Worm (Caenorhabditis elegans) whole organism, young adult: Measurements from ENCODE around the gene oac-55.
A peak's percentile ranks its signal among the peaks of the same experiment; 100 is the strongest.

Experiments
- B0019.2 ChIP-seq: fragments of 200-800 bp; sonication (Bioruptor generic); conservative IDR thresholded peaks from 2 replicates; pipeline ENCODE4 v1.3.6; 2022; ENCODE audit warnings: missing genetic modification reagents, missing genetic modification characterization, missing compliant biosample characterization
- B0035.1 ChIP-seq: sonication (generic microtip); optimal IDR thresholded peaks from 2 replicates; lab custom pipeline; 2016; ENCODE audit warnings: missing genetic modification characterization, mild to moderate bottlenecking, missing compliant biosample characterization, missing genotype, missing genetic modification reagents
- B0261.1 ChIP-seq: sonication (generic microtip); optimal IDR thresholded peaks from 2 replicates; lab custom pipeline; 2016; ENCODE audit warnings: mild to moderate bottlenecking, missing genetic modification characterization, moderate library complexity, missing compliant biosample characterization
- B0336.3 ChIP-seq: fragments of 200-800 bp; sonication (Bioruptor generic); IDR thresholded peaks from 2 replicates; pipeline ENCODE4 v1.3.6; 2022; ENCODE audit warnings: missing genetic modification characterization, missing compliant biosample characterization
- F22D6.2 ChIP-seq: sonication (generic microtip); optimal IDR thresholded peaks from 2 replicates; lab custom pipeline; 2016; ENCODE audit warnings: mild to moderate bottlenecking, missing genetic modification characterization, missing compliant biosample characterization
- F23B12.7 ChIP-seq: sonication (generic microtip); optimal IDR thresholded peaks from 2 replicates; lab custom pipeline; 2017; ENCODE audit warnings: missing genetic modification characterization, mild to moderate bottlenecking, missing compliant biosample characterization, antibody characterized with exemption, moderate library complexity; ENCODE audit not compliant: insufficient read depth
- F33H1.4 ChIP-seq: fragments of 200-800 bp; sonication (Bioruptor generic); IDR thresholded peaks from 2 replicates; pipeline ENCODE4 v1.3.6; 2022; ENCODE audit warnings: missing genetic modification reagents, missing genetic modification characterization, missing compliant biosample characterization
- F39B2.1 ChIP-seq: fragments of 200-800 bp; sonication (Bioruptor generic); IDR thresholded peaks from 2 replicates; pipeline ENCODE4 v1.3.6; 2022; ENCODE audit warnings: missing genetic modification reagents, missing genetic modification characterization, missing compliant biosample characterization
- F55B11.4 ChIP-seq: sonication (generic microtip); optimal IDR thresholded peaks from 2 replicates; lab custom pipeline; 2016; ENCODE audit warnings: missing compliant biosample characterization, missing genetic modification characterization, borderline replicate concordance; ENCODE audit not compliant: insufficient read depth
- F57C9.4 ChIP-seq: sonication (generic microtip); optimal IDR thresholded peaks from 2 replicates; lab custom pipeline; 2017; ENCODE audit warnings: mild to moderate bottlenecking, missing genetic modification characterization, missing compliant biosample characterization
- Y53G8AR.9 ChIP-seq: fragments of 200-800 bp; sonication (Bioruptor generic); conservative IDR thresholded peaks from 2 replicates; pipeline ENCODE4 v1.3.6; 2022; ENCODE audit warnings: missing genetic modification reagents, missing genetic modification characterization, missing compliant biosample characterization
- Y79H2A.3 ChIP-seq: fragments of 200-800 bp; sonication (Bioruptor generic); conservative IDR thresholded peaks from 2 replicates; pipeline ENCODE4 v1.3.6; 2022; ENCODE audit warnings: missing genetic modification reagents, missing genetic modification characterization, missing compliant biosample characterization
- ama-1 ChIP-seq, 3 experiments: fragments of 150-350 bp in 1 of 3; sonication (generic microtip) in 2 of 3; optimal IDR thresholded peaks; 2 replicates each; lab custom pipeline; 2014 to 2018; ENCODE audit warnings: missing biosample characterization in 2 of 3, missing genetic modification characterization in 2 of 3, missing genetic modification reagents in 2 of 3
- bed-1 ChIP-seq: fragments of 200-800 bp; sonication (Bioruptor generic); IDR thresholded peaks from 2 replicates; pipeline ENCODE4 v1.3.6; 2022; ENCODE audit warnings: missing genetic modification reagents, missing genetic modification characterization, missing compliant biosample characterization
- cebp-2 ChIP-seq: fragments of 200-800 bp; sonication (Bioruptor generic); IDR thresholded peaks from 2 replicates; pipeline ENCODE4 v1.3.6; 2022; ENCODE audit warnings: missing genetic modification characterization, missing compliant biosample characterization
- dpff-1 ChIP-seq: sonication (generic microtip); optimal IDR thresholded peaks from 2 replicates; lab custom pipeline; 2017; ENCODE audit warnings: mild to moderate bottlenecking, missing genetic modification characterization, missing compliant biosample characterization
- dpl-1 ChIP-seq: fragments of 150-350 bp; optimal IDR thresholded peaks from 2 replicates; lab custom pipeline; 2014; ENCODE audit warnings: missing biosample characterization, missing genetic modification reagents, missing genetic modification characterization
- egl-44 ChIP-seq: fragments of 200-800 bp; sonication (Bioruptor generic); IDR thresholded peaks from 2 replicates; pipeline ENCODE4 v1.3.6; 2022; ENCODE audit warnings: missing genetic modification reagents, missing genetic modification characterization, missing compliant biosample characterization
- egrh-3 ChIP-seq: fragments of 200-800 bp; sonication (Bioruptor generic); IDR thresholded peaks from 2 replicates; pipeline ENCODE4 v1.3.6; 2022; ENCODE audit warnings: missing genetic modification reagents, missing genetic modification characterization, missing compliant biosample characterization
- hlh-12 ChIP-seq: sonication (generic microtip); optimal IDR thresholded peaks from 2 replicates; lab custom pipeline; 2016; ENCODE audit warnings: missing genetic modification characterization, missing compliant biosample characterization
- hlh-26 ChIP-seq: fragments of 200-800 bp; sonication (Bioruptor generic); conservative IDR thresholded peaks from 2 replicates; pipeline ENCODE4 v1.3.6; 2022; ENCODE audit warnings: missing genetic modification reagents, missing genetic modification characterization, missing compliant biosample characterization
- lin-26 ChIP-seq: fragments of 200-800 bp; sonication (Bioruptor generic); IDR thresholded peaks from 2 replicates; pipeline ENCODE4 v1.3.6; 2022; ENCODE audit warnings: missing genetic modification reagents, missing genetic modification characterization, missing compliant biosample characterization
- lin-35 ChIP-seq, 3 experiments: fragments of 150-350 bp in 2 of 3; sonication (generic microtip) in 1 of 3; optimal IDR thresholded peaks; 2 replicates each; lab custom pipeline; 2014 to 2018; ENCODE audit warnings: missing biosample characterization in 3 of 3, missing genetic modification characterization in 3 of 3, missing genetic modification reagents in 3 of 3
- lin-54 ChIP-seq: fragments of 200-800 bp; sonication (Bioruptor generic); optimal IDR thresholded peaks from 2 replicates; lab custom pipeline; 2018; ENCODE audit warnings: mild to moderate bottlenecking, missing genetic modification characterization, missing compliant biosample characterization
- madf-8 ChIP-seq: fragments of 200-800 bp; sonication (Bioruptor generic); conservative IDR thresholded peaks from 2 replicates; pipeline ENCODE4 v1.3.6; 2022; ENCODE audit warnings: missing genetic modification reagents, missing genetic modification characterization, missing compliant biosample characterization
- mes-4 ChIP-seq: sonication (generic microtip); optimal IDR thresholded peaks from 2 replicates; lab custom pipeline; 2016; ENCODE audit warnings: missing genotype, missing genetic modification characterization, missing compliant biosample characterization
- nhr-80 ChIP-seq: sonication (generic microtip); optimal IDR thresholded peaks from 2 replicates; lab custom pipeline; 2016; ENCODE audit warnings: missing genetic modification characterization, missing compliant biosample characterization
- pha-4 ChIP-seq: fragments of 150-350 bp; sonication (generic microtip); optimal IDR thresholded peaks from 2 replicates; lab custom pipeline; 2014; ENCODE audit warnings: missing biosample characterization, missing genetic modification reagents, missing genetic modification characterization
- rec-8 ChIP-seq, 2 experiments: sonication (generic microtip); optimal IDR thresholded peaks; 2 replicates each; lab custom pipeline; 2016; ENCODE audit warnings: mild to moderate bottlenecking in 2 of 2, missing genetic modification characterization in 2 of 2, missing genetic modification reagents in 2 of 2, missing genotype in 2 of 2, missing biosample characterization in 1 of 2, missing compliant biosample characterization in 1 of 2, moderate library complexity in 1 of 2
- sdz-38 ChIP-seq: sonication (generic microtip); optimal IDR thresholded peaks from 2 replicates; lab custom pipeline; 2016; ENCODE audit warnings: missing genotype, missing genetic modification characterization, missing compliant biosample characterization
- sea-2 ChIP-seq: fragments of 200-800 bp; sonication (Bioruptor generic); IDR thresholded peaks from 2 replicates; pipeline ENCODE4 v1.3.6; 2022; ENCODE audit warnings: missing genetic modification characterization, missing compliant biosample characterization
- somi-1 ChIP-seq: fragments of 200-800 bp; sonication (Bioruptor generic); optimal IDR thresholded peaks from 2 replicates; lab custom pipeline; 2018; ENCODE audit warnings: mild to moderate bottlenecking, missing genetic modification characterization, missing compliant biosample characterization
- sptf-2 ChIP-seq: fragments of 200-800 bp; sonication (Bioruptor generic); optimal IDR thresholded peaks from 2 replicates; lab custom pipeline; 2018; ENCODE audit warnings: mild to moderate bottlenecking, missing genetic modification characterization, missing compliant biosample characterization
- tbp1 ChIP-seq: fragments of 200-800 bp; sonication (Bioruptor generic); optimal IDR thresholded peaks from 2 replicates; lab custom pipeline; 2018; ENCODE audit warnings: mild to moderate bottlenecking, missing genetic modification characterization, missing compliant biosample characterization
- tbx-9 ChIP-seq: sonication (generic microtip); optimal IDR thresholded peaks from 2 replicates; lab custom pipeline; 2016; ENCODE audit warnings: borderline replicate concordance, missing genetic modification characterization, inconsistent platforms, missing compliant biosample characterization
- tlf-1 ChIP-seq: fragments of 200-800 bp; sonication (Bioruptor generic); optimal IDR thresholded peaks from 2 replicates; lab custom pipeline; 2018; ENCODE audit warnings: mild to moderate bottlenecking, missing genetic modification characterization, missing compliant biosample characterization
- unc-62 ChIP-seq: fragments of 150-350 bp; optimal IDR thresholded peaks from 2 replicates; lab custom pipeline; 2014; ENCODE audit warnings: missing biosample characterization, missing genetic modification reagents, missing genetic modification characterization
- xnd-1 ChIP-seq: sonication (generic microtip); optimal IDR thresholded peaks from 2 replicates; lab custom pipeline; 2016; ENCODE audit warnings: missing genotype, missing genetic modification reagents, missing genetic modification characterization, missing compliant biosample characterization
- zfh-2 ChIP-seq: fragments of 200-800 bp; sonication (Bioruptor generic); conservative IDR thresholded peaks from 2 replicates; pipeline ENCODE4 v1.3.6; 2022; ENCODE audit warnings: missing genetic modification reagents, missing genetic modification characterization, missing compliant biosample characterization
- ztf-22 ChIP-seq: fragments of 200-800 bp; sonication (Bioruptor generic); optimal IDR thresholded peaks from 2 replicates; lab custom pipeline; 2018; ENCODE audit warnings: mild to moderate bottlenecking, missing genetic modification characterization, moderate library complexity, missing compliant biosample characterization
- ztf-25 ChIP-seq: fragments of 200-800 bp; sonication (Bioruptor generic); IDR thresholded peaks from 2 replicates; pipeline ENCODE4 v1.3.6; 2022; ENCODE audit warnings: missing genetic modification reagents, missing genetic modification characterization, missing compliant biosample characterization
- ztf-28 ChIP-seq: fragments of 200-800 bp; sonication (Bioruptor generic); IDR thresholded peaks from 2 replicates; pipeline ENCODE4 v1.3.6; 2022; ENCODE audit warnings: missing genetic modification reagents, missing genetic modification characterization, missing compliant biosample characterization

The oac-55 gene

ce11 chrV:3784167-3784734 is 23.3 kb downstream of the oac-55 start, which contains the start of gene R08F11.1:
R08F11.1 (minus strand) TSS chrV:3784217.
- peak; percentile 65 for TF ChIP-seq nhr-80 (tag; lab: Kevin White, UChicago)
- TF ChIP-seq hlh-12 (tag; lab: Kevin White, UChicago): no peak
- TF ChIP-seq lin-35 (GFP tag; optimal IDR thresholded peaks at IDR 0.05; lab: Kevin White, UChicago): no peak
- peak; percentile 39 for TF ChIP-seq unc-62 (GFP tag; lab: Kevin White, UChicago)

- TF ChIP-seq tbp1 (GFP tag; lab: Kevin White, UChicago) (no peak), xnd-1 (tag; lab: Kevin White, UChicago) (no peak), ztf-28 (GFP tag; lab: Robert Waterston, UW) (no peak), sea-2 (GFP tag; lab: Robert Waterston, UW) (no peak), lin-26 (no peak), F57C9.4 (tag; lab: Kevin White, UChicago) (no peak), F55B11.4 (no peak), Y79H2A.3 (no peak), B0336.3 (no peak)
Observed at ce11 chrV:3788538-3788937, 27.6 kb downstream of the oac-55 start.

ce11 chrV:3789770-3790169 is 28.8 kb downstream of the oac-55 start, which contains the start of gene R08F11.7:
R08F11.7 (plus strand) TSS chrV:3790070.
- no peak for TF ChIP-seq cebp-2 (GFP tag; lab: Robert Waterston, UW)
- no peak for TF ChIP-seq F23B12.7 (tag; lab: Kevin White, UChicago)
- no peak for TF ChIP-seq ztf-25 (GFP tag; lab: Robert Waterston, UW)
- no peak for TF ChIP-seq ztf-22 (GFP tag; lab: Kevin White, UChicago)
- TF ChIP-seq lin-54 (GFP tag; lab: Kevin White, UChicago): no peak
- no peak for TF ChIP-seq bed-1 (GFP tag; lab: Robert Waterston, UW)
- TF ChIP-seq ztf-28 (GFP tag; lab: Robert Waterston, UW): no peak
- no peak for TF ChIP-seq egl-44
- TF ChIP-seq dpff-1 (tag; lab: Kevin White, UChicago): no peak
- TF ChIP-seq B0261.1: no peak
- no peak for TF ChIP-seq B0035.1
- TF ChIP-seq B0019.2 (GFP tag; lab: Robert Waterston, UW): no peak

ce11 chrV:3790424-3790823 is 29.5 kb downstream of the oac-55 start:
- TF ChIP-seq dpl-1 (GFP tag; lab: Kevin White, UChicago) (no peak), sptf-2 (no peak), Y53G8AR.9 (GFP tag; lab: Robert Waterston, UW) (no peak), egrh-3 (peak; percentile 37; the same call in 1 of the 2 replicates), zfh-2 (GFP tag; lab: Robert Waterston, UW) (peak; percentile 61; the same call in 1 of the 2 replicates)

ce11 chrV:3799737-3800136 is 38.8 kb downstream of the oac-55 start:
- TF ChIP-seq sdz-38 (tag; lab: Kevin White, UChicago): no peak
- no peak for TF ChIP-seq sptf-2
- no peak for TF ChIP-seq Y53G8AR.9 (GFP tag; lab: Robert Waterston, UW)
- TF ChIP-seq zfh-2 (GFP tag; lab: Robert Waterston, UW): no peak
- TF ChIP-seq pha-4 (tag; lab: Kevin White, UChicago): no peak
- TF ChIP-seq rec-8 (tag; optimal IDR thresholded peaks at IDR 0.05; lab: Kevin White, UChicago): no peak
- TF ChIP-seq hlh-26 (GFP tag; lab: Robert Waterston, UW): no peak
- TF ChIP-seq tlf-1 (GFP tag; lab: Kevin White, UChicago): no peak
- TF ChIP-seq tbx-9 (tag; lab: Kevin White, UChicago): no peak
- TF ChIP-seq F33H1.4 (GFP tag; lab: Robert Waterston, UW): no peak
- no peak for TF ChIP-seq madf-8 (GFP tag; lab: Robert Waterston, UW)
- TF ChIP-seq mes-4: no peak
- no peak for TF ChIP-seq somi-1 (GFP tag; lab: Kevin White, UChicago)
- no peak for TF ChIP-seq F39B2.1 (GFP tag; lab: Robert Waterston, UW)
- TF ChIP-seq ama-1 (optimal IDR thresholded peaks at IDR 0.05; lab: Kevin White, UChicago): no peak
- no peak for TF ChIP-seq ama-1 (GFP tag; optimal IDR thresholded peaks at IDR 0.05; lab: Kevin White, UChicago)
- TF ChIP-seq F22D6.2: no peak
- TF ChIP-seq nhr-80 (tag; lab: Kevin White, UChicago): no peak
